Fruit fly (Drosophila melanogaster): ENCODE results near the gene Tektin-C.

Gene Tektin-C

DNA sequence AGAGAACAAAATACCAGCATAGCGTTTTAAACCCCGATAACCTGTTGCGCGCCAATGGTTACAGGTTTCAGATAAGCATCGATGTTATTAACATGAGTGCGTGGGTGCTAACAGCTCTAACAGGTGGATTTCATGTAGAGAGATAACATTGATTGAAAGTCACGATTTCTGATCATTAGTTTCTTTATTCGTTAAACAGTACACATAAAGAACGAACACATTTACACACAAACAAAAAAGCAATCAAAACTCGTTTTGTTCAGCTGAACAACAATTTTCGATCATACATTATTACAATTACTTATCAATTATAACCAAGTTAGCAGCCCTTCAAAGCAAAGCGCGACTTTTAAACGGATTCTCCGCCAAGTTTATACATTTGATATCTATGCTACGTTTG is 6.7 kb downstream of the Tektin-C start (continued):
- TF ChIP-seq CG34422 (GFP tag; IDR thresholded peaks at IDR 0.05), result no peak
- peak; percentile 58 for TF ChIP-seq CG18599 (GFP tag; optimal IDR thresholded peaks at IDR 0.05)
- peak; percentile 19 for TF ChIP-seq CG1647 (GFP tag; optimal IDR thresholded peaks at IDR 0.05)
- peak; percentile 37 for TF ChIP-seq CG12659 (GFP tag; optimal IDR thresholded peaks at IDR 0.05)
- TF ChIP-seq gt (GFP tag; IDR thresholded peaks at IDR 0.05), result no peak
- peak; percentile 57 for TF ChIP-seq bab2 (GFP tag; optimal IDR thresholded peaks at IDR 0.05)
- peak; percentile 38 for TF ChIP-seq zfh2 (GFP tag; optimal IDR thresholded peaks at IDR 0.05)
- TF ChIP-seq sens (GFP tag), result peak; percentile 94
- TF ChIP-seq Doc3 (GFP tag; IDR thresholded peaks at IDR 0.05; ENCODE audit: partially characterized antibody), result 0 out of 3 replicates have a peak, but pooled peaks have one; percentile 17
- TF ChIP-seq pho (GFP tag; optimal IDR thresholded peaks at IDR 0.05), result peak; percentile 50
- no peak for TF ChIP-seq slou (GFP tag; optimal IDR thresholded peaks at IDR 0.05)
- peak; percentile 16 for TF ChIP-seq nmo (GFP tag; optimal IDR thresholded peaks at IDR 0.05)
- TF ChIP-seq p53 (GFP tag; optimal IDR thresholded peaks at IDR 0.05), result no peak
- peak; percentile 38 for TF ChIP-seq CG15269 (tag; optimal IDR thresholded peaks at IDR 0.05)
- TF ChIP-seq Ada2b (GFP tag; IDR thresholded peaks at IDR 0.05), result peak; percentile 32; the same call in 1 of the 2 replicates
- TF ChIP-seq sob (GFP tag; IDR thresholded peaks at IDR 0.05), result peak; percentile 6; the same call in 1 of the 2 replicates
- TF ChIP-seq CG10565 (GFP tag; optimal IDR thresholded peaks at IDR 0.05), result no peak
- TF ChIP-seq Jarid2 (GFP tag; optimal IDR thresholded peaks at IDR 0.05), result no peak
- TF ChIP-seq Kr (GFP tag; optimal IDR thresholded peaks at IDR 0.05), result no peak
- TF ChIP-seq Stat92E (GFP tag; optimal IDR thresholded peaks at IDR 0.05), result peak in 1 of 3 experiments; percentile 28
- peak; percentile 22 to 46 for TF ChIP-seq dpn (GFP tag; optimal IDR thresholded peaks at IDR 0.05)
- TF ChIP-seq Dll (GFP tag; IDR thresholded peaks at IDR 0.05; ENCODE audit: partially characterized antibody), result peak; percentile 38; the same call in 1 of the 4 replicates
- TF ChIP-seq klu (GFP tag; IDR thresholded peaks at IDR 0.05), result peak; percentile 52; the same call in 1 of the 2 replicates
- TF ChIP-seq Side (GFP tag; optimal IDR thresholded peaks at IDR 0.05), result peak; percentile 51
- no peak for TF ChIP-seq jing (GFP tag; optimal IDR thresholded peaks at IDR 0.05)
- TF ChIP-seq az2 (GFP tag; optimal IDR thresholded peaks at IDR 0.05), result peak; percentile 32
- peak; percentile 39 for TF ChIP-seq mam (GFP tag; optimal IDR thresholded peaks at IDR 0.05)
- TF ChIP-seq zfh1 (GFP tag; IDR thresholded peaks at IDR 0.05), result 0 out of 3 replicates have a peak, but pooled peaks have one; percentile 29
- TF ChIP-seq CG10979 (tag; optimal IDR thresholded peaks at IDR 0.05), result peak; percentile 16
- TF ChIP-seq E2f1 (GFP tag; IDR thresholded peaks at IDR 0.05), result no peak
- no peak for TF ChIP-seq CG30431 (GFP tag; optimal IDR thresholded peaks at IDR 0.05)
- TF ChIP-seq fu2 (GFP tag; optimal IDR thresholded peaks at IDR 0.05), result no peak
- TF ChIP-seq Sry-δ (GFP tag; optimal IDR thresholded peaks at IDR 0.05), result peak; percentile 37
- peak; percentile 37 for TF ChIP-seq CG17186 (GFP tag; optimal IDR thresholded peaks at IDR 0.05)
- TF ChIP-seq Ets65A (GFP tag), result no peak
- TF ChIP-seq Hand (GFP tag; optimal IDR thresholded peaks at IDR 0.05), result no peak
- TF ChIP-seq fd64A (GFP tag; optimal IDR thresholded peaks at IDR 0.05), result no peak
- TF ChIP-seq Ptx1 (GFP tag; IDR thresholded peaks at IDR 0.05), result no peak
- peak; percentile 51 for TF ChIP-seq CG10147 (GFP tag; optimal IDR thresholded peaks at IDR 0.05)
- peak; percentile 49 for TF ChIP-seq Ets97D (GFP tag; optimal IDR thresholded peaks at IDR 0.05)
- no peak for TF ChIP-seq CG33557 (GFP tag; optimal IDR thresholded peaks at IDR 0.05)
- peak; percentile 8 for TF ChIP-seq CG18011 (GFP tag; optimal IDR thresholded peaks at IDR 0.05)
- TF ChIP-seq ase (GFP tag; IDR thresholded peaks at IDR 0.05), result no peak
- peak; percentile 4 for TF ChIP-seq crc (GFP tag; optimal IDR thresholded peaks at IDR 0.05)
- peak; percentile 34 for TF ChIP-seq CG3281 (GFP tag; optimal IDR thresholded peaks at IDR 0.05)
- TF ChIP-seq gem (tag; optimal IDR thresholded peaks at IDR 0.05), result peak; percentile 57
- TF ChIP-seq CG1603 (tag; optimal IDR thresholded peaks at IDR 0.05), result peak; percentile 71
- TF ChIP-seq Gug (GFP tag; IDR thresholded peaks at IDR 0.05), result no peak
- TF ChIP-seq ab (GFP tag; optimal IDR thresholded peaks at IDR 0.05), result no peak
- TF ChIP-seq grau (tag; optimal IDR thresholded peaks at IDR 0.05), result peak; percentile 24
- no peak for TF ChIP-seq CG12219 (GFP tag; optimal IDR thresholded peaks at IDR 0.05)

Measured in whole organism, embryonic.